Worm (Caenorhabditis elegans) whole organism, L3 larva: ENCODE measurements around the gene cul-5.

Experiments used
- ZK546.5 ChIP-seq: sonication (generic microtip); optimal IDR thresholded peaks from 2 replicates; lab custom pipeline; 2017; ENCODE audit warnings: missing biosample characterization, missing genetic modification characterization
- ama-1 ChIP-seq: fragments of 150-350 bp; optimal IDR thresholded peaks from 2 replicates; lab custom pipeline; 2018
- ceh-16 ChIP-seq: sonication (generic microtip); optimal IDR thresholded peaks from 2 replicates; lab custom pipeline; 2017; ENCODE audit warnings: missing biosample characterization, missing genetic modification characterization
- ceh-82 ChIP-seq: fragments of 150-350 bp; optimal IDR thresholded peaks from 2 replicates; lab custom pipeline; 2014; ENCODE audit warnings: missing biosample characterization, missing genetic modification characterization
- daf-12 ChIP-seq: fragments of 150-350 bp; optimal IDR thresholded peaks from 2 replicates; lab custom pipeline; 2014; ENCODE audit warnings: missing biosample characterization, missing genetic modification reagents, missing genetic modification characterization
- elt-1 ChIP-seq: fragments of 150-350 bp; optimal IDR thresholded peaks from 2 replicates; lab custom pipeline; 2014; ENCODE audit warnings: missing biosample characterization, missing genetic modification characterization
- elt-2 ChIP-seq: sonication (generic microtip); optimal IDR thresholded peaks from 2 replicates; lab custom pipeline; 2016; ENCODE audit warnings: missing genetic modification reagents, mild to moderate bottlenecking, missing genetic modification characterization, missing compliant biosample characterization
- lin-39 ChIP-seq: fragments of 150-350 bp; optimal IDR thresholded peaks from 2 replicates; lab custom pipeline; 2018; ENCODE audit warnings: missing biosample characterization, missing genetic modification reagents, missing genetic modification characterization
- lsy-12 ChIP-seq: sonication (generic microtip); optimal IDR thresholded peaks from 2 replicates; lab custom pipeline; 2016; ENCODE audit warnings: mild to moderate bottlenecking, missing genetic modification characterization, missing compliant biosample characterization
- nhr-11 ChIP-seq: fragments of 150-350 bp; optimal IDR thresholded peaks from 2 replicates; lab custom pipeline; 2014; ENCODE audit warnings: missing biosample characterization, missing genetic modification characterization
- nhr-23 ChIP-seq: fragments of 150-350 bp; optimal IDR thresholded peaks from 2 replicates; lab custom pipeline; 2014; ENCODE audit warnings: missing biosample characterization, missing genetic modification reagents, missing genetic modification characterization
- nhr-28 ChIP-seq: fragments of 150-350 bp; optimal IDR thresholded peaks from 2 replicates; lab custom pipeline; 2014; ENCODE audit warnings: missing biosample characterization, missing genetic modification characterization
- pqm-1 ChIP-seq: fragments of 150-350 bp; optimal IDR thresholded peaks from 2 replicates; lab custom pipeline; 2017; ENCODE audit warnings: missing biosample characterization, missing genetic modification characterization, inconsistent platforms
- tbx-2 ChIP-seq: sonication (generic microtip); optimal IDR thresholded peaks from 2 replicates; lab custom pipeline; 2016; ENCODE audit warnings: mild to moderate bottlenecking, missing genetic modification characterization, missing compliant biosample characterization

DNA sequence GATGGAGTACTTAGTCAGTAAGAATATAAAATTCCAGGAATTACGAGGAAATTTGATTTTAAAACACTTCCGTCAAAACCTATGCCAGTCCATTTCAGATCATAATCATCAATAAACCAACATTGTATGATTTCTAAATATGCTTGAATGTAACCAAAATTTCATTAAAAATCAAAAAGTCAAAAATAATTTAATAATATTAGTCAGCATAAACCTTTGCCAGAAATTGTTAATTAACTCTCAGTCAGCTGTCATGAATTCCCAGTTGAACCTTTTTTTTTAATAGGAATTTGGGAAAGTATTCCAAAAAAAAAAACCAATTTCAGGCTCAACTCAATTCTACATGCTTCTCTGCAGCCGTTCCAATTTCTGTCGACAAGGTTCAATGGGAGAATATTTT is 31.0 kb upstream of the cul-5 start, which contains the start of gene srsx-26:
- TF ChIP-seq ZK546.5 (no peak), pqm-1 (no peak), ceh-16 (tag; lab: Kevin White, UChicago) (no peak), lin-39 (tag; lab: Kevin White, UChicago) (no peak), ama-1 (lab: Kevin White, UChicago) (no peak), ceh-82 (tag; lab: Kevin White, UChicago) (no peak), daf-12 (no peak), tbx-2 (no peak), lsy-12 (tag; lab: Kevin White, UChicago) (no peak), elt-1 (tag; lab: Kevin White, UChicago) (no peak), nhr-28 (no peak), nhr-23 (tag; lab: Kevin White, UChicago) (no peak), elt-2 (tag; lab: Kevin White, UChicago) (no peak), nhr-11 (tag; lab: Kevin White, UChicago) (no peak)
